Fruit fly (Drosophila melanogaster) whole organism, embryonic: ENCODE results near the gene Lrr47.

Experiments
- ATbp ChIP-seq: fragments of 200-800 bp; sonication (Bioruptor generic); optimal IDR thresholded peaks from 2 replicates; lab custom pipeline; 2017; ENCODE audit warnings: missing biosample characterization, mild to moderate bottlenecking, missing genetic modification characterization, missing genetic modification reagents
- B-H2 ChIP-seq: fragments of 200-800 bp; sonication (Bioruptor generic); optimal IDR thresholded peaks from 2 replicates; lab custom pipeline; 2018; ENCODE audit warnings: missing biosample characterization, mild to moderate bottlenecking, missing genetic modification characterization
- CG10147 ChIP-seq: fragments of 200-800 bp; sonication (Bioruptor generic); optimal IDR thresholded peaks from 2 replicates; lab custom pipeline; 2019; ENCODE audit warnings: missing biosample characterization, mild to moderate bottlenecking, missing genetic modification characterization, moderate library complexity
- CG10209 ChIP-seq: fragments of 200-800 bp; sonication (Bioruptor generic); optimal IDR thresholded peaks from 3 replicates; lab custom pipeline; 2017; ENCODE audit warnings: missing biosample characterization, mild to moderate bottlenecking, missing genetic modification characterization, missing genetic modification reagents
- CG10431 ChIP-seq: fragments of 200-800 bp; sonication (Bioruptor generic); optimal IDR thresholded peaks from 3 replicates; lab custom pipeline; 2018; ENCODE audit warnings: missing biosample characterization, mild to moderate bottlenecking, missing genetic modification characterization
- CG11696 ChIP-seq: fragments of 200-800 bp; sonication (Bioruptor generic); IDR thresholded peaks from 2 replicates; pipeline ENCODE4 v1.3.6; 2022; ENCODE audit warnings: missing biosample characterization, missing genetic modification characterization
- CG13624 ChIP-seq: fragments of 200-800 bp; sonication (Bioruptor generic); optimal IDR thresholded peaks from 2 replicates; lab custom pipeline; 2016; ENCODE audit warnings: missing biosample characterization, missing genetic modification characterization
- CG14441 ChIP-seq: fragments of 200-800 bp; sonication (Bioruptor generic); IDR thresholded peaks from 2 replicates; pipeline ENCODE4 v1.3.6; 2022; ENCODE audit warnings: missing biosample characterization, missing genetic modification characterization
- CG15073 ChIP-seq: fragments of 200-800 bp; sonication (Bioruptor generic); optimal IDR thresholded peaks from 2 replicates; lab custom pipeline; 2016; ENCODE audit warnings: missing biosample characterization, missing genetic modification characterization
- CG15601 ChIP-seq: fragments of 200-800 bp; sonication (Bioruptor generic); optimal IDR thresholded peaks from 3 replicates; lab custom pipeline; 2019; ENCODE audit warnings: missing biosample characterization, mild to moderate bottlenecking, missing genetic modification characterization, moderate library complexity
- CG16813 ChIP-seq: fragments of 200-800 bp; sonication (Bioruptor generic); IDR thresholded peaks from 3 replicates; pipeline ENCODE4 v1.3.6; 2022; ENCODE audit warnings: missing biosample characterization, missing genetic modification characterization; ENCODE audit not compliant: partially characterized antibody
- CG17568 ChIP-seq: fragments of 200-800 bp; sonication (Bioruptor generic); optimal IDR thresholded peaks from 2 replicates; lab custom pipeline; 2018; ENCODE audit warnings: missing biosample characterization, mild to moderate bottlenecking, missing genetic modification characterization, moderate library complexity
- CG2120 ChIP-seq: fragments of 200-800 bp; sonication (Bioruptor generic); optimal IDR thresholded peaks from 3 replicates; lab custom pipeline; 2016; ENCODE audit warnings: missing biosample characterization, missing genetic modification characterization
- CG30431 ChIP-seq: fragments of 200-800 bp; sonication (Bioruptor generic); optimal IDR thresholded peaks from 2 replicates; lab custom pipeline; 2017; ENCODE audit warnings: missing biosample characterization, missing genetic modification characterization
- CG34376 ChIP-seq: fragments of 200-800 bp; sonication (Bioruptor generic); optimal IDR thresholded peaks from 2 replicates; lab custom pipeline; 2018; ENCODE audit warnings: missing biosample characterization, mild to moderate bottlenecking, missing genetic modification characterization
- CG34422 ChIP-seq: fragments of 200-800 bp; sonication (Bioruptor generic); IDR thresholded peaks from 3 replicates; pipeline ENCODE4 v1.3.6; 2022; ENCODE audit warnings: missing biosample characterization, missing genetic modification characterization
- CG5245 ChIP-seq: fragments of 200-800 bp; sonication (Bioruptor generic); optimal IDR thresholded peaks from 3 replicates; lab custom pipeline; 2016; ENCODE audit warnings: missing biosample characterization, missing genetic modification characterization
- CG6854 ChIP-seq: fragments of 200-800 bp; sonication (Bioruptor generic); optimal IDR thresholded peaks from 3 replicates; lab custom pipeline; 2017; ENCODE audit warnings: missing biosample characterization, mild to moderate bottlenecking, missing genetic modification characterization
- CG7928 ChIP-seq: fragments of 200-800 bp; sonication (Bioruptor generic); optimal IDR thresholded peaks from 2 replicates; lab custom pipeline; 2017; ENCODE audit warnings: missing biosample characterization, mild to moderate bottlenecking, missing genetic modification characterization
- CG8765 ChIP-seq: fragments of 200-800 bp; sonication (Bioruptor generic); IDR thresholded peaks from 2 replicates; pipeline ENCODE4 v1.3.6; 2022; ENCODE audit warnings: missing biosample characterization, missing genetic modification characterization
- D19A ChIP-seq: fragments of 200-800 bp; optimal IDR thresholded peaks from 3 replicates; lab custom pipeline; 2019; ENCODE audit warnings: missing biosample characterization, mild to moderate bottlenecking, missing genetic modification characterization, moderate library complexity
- Dll ChIP-seq: fragments of 200-800 bp; sonication (Bioruptor generic); IDR thresholded peaks from 4 replicates; pipeline ENCODE4 v1.3.6; 2022; ENCODE audit warnings: missing biosample characterization, missing genetic modification characterization; ENCODE audit not compliant: partially characterized antibody
- GATAe ChIP-seq: fragments of 200-800 bp; sonication (Bioruptor generic); conservative IDR thresholded peaks from 2 replicates; pipeline ENCODE4 v1.3.6; 2022; ENCODE audit warnings: missing biosample characterization, missing genetic modification characterization
- HHEX ChIP-seq: fragments of 200-800 bp; sonication (Bioruptor generic); optimal IDR thresholded peaks from 3 replicates; lab custom pipeline; 2017; ENCODE audit warnings: missing biosample characterization, mild to moderate bottlenecking, missing genetic modification characterization, missing genetic modification reagents
- HLH3B ChIP-seq: fragments of 200-800 bp; sonication (Bioruptor generic); IDR thresholded peaks from 2 replicates; pipeline ENCODE4 v1.3.6; 2022; ENCODE audit warnings: missing biosample characterization, missing genetic modification characterization
- Hey ChIP-seq: fragments of 200-800 bp; sonication (Bioruptor generic); optimal IDR thresholded peaks from 3 replicates; lab custom pipeline; 2018; ENCODE audit warnings: missing biosample characterization, mild to moderate bottlenecking, missing genetic modification characterization
- HmgD ChIP-seq: fragments of 200-800 bp; sonication (Bioruptor generic); optimal IDR thresholded peaks from 3 replicates; lab custom pipeline; 2016; ENCODE audit warnings: missing biosample characterization, missing genetic modification characterization
- HmgZ ChIP-seq: fragments of 200-800 bp; sonication (Bioruptor generic); optimal IDR thresholded peaks from 2 replicates; lab custom pipeline; 2018; ENCODE audit warnings: missing biosample characterization, mild to moderate bottlenecking, missing genetic modification characterization
- Mes4 ChIP-seq: fragments of 200-800 bp; sonication (Bioruptor generic); optimal IDR thresholded peaks from 2 replicates; lab custom pipeline; 2016; ENCODE audit warnings: missing biosample characterization, missing genetic modification characterization
- Nf-YB ChIP-seq: fragments of 200-800 bp; sonication (Bioruptor generic); optimal IDR thresholded peaks from 3 replicates; lab custom pipeline; 2019; ENCODE audit warnings: missing biosample characterization, mild to moderate bottlenecking, missing genetic modification characterization, moderate library complexity
- Xrp1 ChIP-seq: fragments of 200-800 bp; sonication (Bioruptor generic); IDR thresholded peaks from 2 replicates; pipeline ENCODE4 v1.3.6; 2022; ENCODE audit warnings: missing biosample characterization, missing genetic modification characterization
- amos ChIP-seq: fragments of 200-800 bp; sonication (Bioruptor generic); IDR thresholded peaks from 2 replicates; pipeline ENCODE4 v1.3.6; 2022; ENCODE audit warnings: missing biosample characterization, missing genetic modification characterization; ENCODE audit not compliant: partially characterized antibody
- br ChIP-seq: fragments of >200 bp; optimal IDR thresholded peaks from 2 replicates; lab custom pipeline; 2017
- cad ChIP-seq: fragments of >200 bp; optimal IDR thresholded peaks from 2 replicates; lab custom pipeline; 2017; ENCODE audit warnings: missing biosample characterization, missing genetic modification characterization
- caup ChIP-seq: fragments of 200-800 bp; sonication (Bioruptor generic); optimal IDR thresholded peaks from 3 replicates; lab custom pipeline; 2017; ENCODE audit warnings: missing biosample characterization, mild to moderate bottlenecking, missing genetic modification characterization, moderate library complexity; ENCODE audit not compliant: severe bottlenecking
- chinmo ChIP-seq: fragments of 200-800 bp; sonication (Bioruptor generic); IDR thresholded peaks from 4 replicates; pipeline ENCODE4 v1.3.6; 2022; ENCODE audit warnings: missing biosample characterization, missing genetic modification characterization; ENCODE audit not compliant: partially characterized antibody
- corto ChIP-seq: fragments of 200-800 bp; sonication (Bioruptor generic); optimal IDR thresholded peaks from 2 replicates; lab custom pipeline; 2016; ENCODE audit warnings: missing biosample characterization, mild to moderate bottlenecking, missing genetic modification characterization, moderate library complexity
- croc ChIP-seq: fragments of 200-800 bp; sonication (Bioruptor generic); conservative IDR thresholded peaks from 3 replicates; pipeline ENCODE4 v1.3.6; 2022; ENCODE audit warnings: missing biosample characterization, missing genetic modification characterization
- da ChIP-seq: fragments of 200-800 bp; sonication (Bioruptor generic); optimal IDR thresholded peaks from 2 replicates; lab custom pipeline; 2016; ENCODE audit warnings: missing biosample characterization, missing genetic modification characterization
- gsb-n ChIP-seq: fragments of 200-800 bp; sonication (Bioruptor generic); optimal IDR thresholded peaks from 3 replicates; lab custom pipeline; 2018; ENCODE audit warnings: missing biosample characterization, mild to moderate bottlenecking, missing genetic modification characterization
- gt ChIP-seq: fragments of 200-800 bp; sonication (Bioruptor generic); IDR thresholded peaks from 2 replicates; pipeline ENCODE4 v1.3.6; 2022; ENCODE audit warnings: missing biosample characterization, missing genetic modification characterization
- h ChIP-seq: fragments of >200 bp; optimal IDR thresholded peaks from 2 replicates; lab custom pipeline; 2017
- klu ChIP-seq: fragments of 200-800 bp; sonication (Bioruptor generic); IDR thresholded peaks from 2 replicates; pipeline ENCODE4 v1.3.6; 2022; ENCODE audit warnings: missing biosample characterization, missing genetic modification characterization
- mld ChIP-seq: fragments of 200-800 bp; sonication (Bioruptor generic); IDR thresholded peaks from 3 replicates; pipeline ENCODE4 v1.3.6; 2022; ENCODE audit warnings: missing biosample characterization, missing genetic modification characterization; ENCODE audit not compliant: partially characterized antibody
- pho ChIP-seq: fragments of 200-800 bp; sonication (Bioruptor generic); optimal IDR thresholded peaks from 2 replicates; lab custom pipeline; 2016; ENCODE audit warnings: missing biosample characterization, missing genetic modification characterization
- sens-2 ChIP-seq: fragments of 200-800 bp; sonication (Bioruptor generic); IDR thresholded peaks from 2 replicates; pipeline ENCODE4 v1.3.6; 2022; ENCODE audit warnings: missing biosample characterization, missing genetic modification characterization
- shn ChIP-seq: fragments of 200-800 bp; sonication (Bioruptor generic); optimal IDR thresholded peaks from 3 replicates; lab custom pipeline; 2016; ENCODE audit warnings: missing biosample characterization, missing genetic modification characterization
- sima ChIP-seq: fragments of 200-800 bp; sonication (Bioruptor generic); optimal IDR thresholded peaks from 2 replicates; lab custom pipeline; 2016; ENCODE audit warnings: missing biosample characterization, missing genetic modification characterization
- ttk ChIP-seq: fragments of 200-800 bp; sonication (Bioruptor generic); IDR thresholded peaks from 2 replicates; pipeline ENCODE4 v2.1.2; 2022; ENCODE audit warnings: missing biosample characterization, missing genetic modification characterization
- zen ChIP-seq: fragments of 200-800 bp; sonication (Bioruptor generic); optimal IDR thresholded peaks from 3 replicates; lab custom pipeline; 2018; ENCODE audit warnings: missing biosample characterization, mild to moderate bottlenecking, missing genetic modification characterization, moderate library complexity
- zfh2 ChIP-seq: fragments of 200-800 bp; sonication (Bioruptor generic); optimal IDR thresholded peaks from 2 replicates; lab custom pipeline; 2016; ENCODE audit warnings: missing biosample characterization, missing genetic modification characterization

Gene Lrr47

DNA sequence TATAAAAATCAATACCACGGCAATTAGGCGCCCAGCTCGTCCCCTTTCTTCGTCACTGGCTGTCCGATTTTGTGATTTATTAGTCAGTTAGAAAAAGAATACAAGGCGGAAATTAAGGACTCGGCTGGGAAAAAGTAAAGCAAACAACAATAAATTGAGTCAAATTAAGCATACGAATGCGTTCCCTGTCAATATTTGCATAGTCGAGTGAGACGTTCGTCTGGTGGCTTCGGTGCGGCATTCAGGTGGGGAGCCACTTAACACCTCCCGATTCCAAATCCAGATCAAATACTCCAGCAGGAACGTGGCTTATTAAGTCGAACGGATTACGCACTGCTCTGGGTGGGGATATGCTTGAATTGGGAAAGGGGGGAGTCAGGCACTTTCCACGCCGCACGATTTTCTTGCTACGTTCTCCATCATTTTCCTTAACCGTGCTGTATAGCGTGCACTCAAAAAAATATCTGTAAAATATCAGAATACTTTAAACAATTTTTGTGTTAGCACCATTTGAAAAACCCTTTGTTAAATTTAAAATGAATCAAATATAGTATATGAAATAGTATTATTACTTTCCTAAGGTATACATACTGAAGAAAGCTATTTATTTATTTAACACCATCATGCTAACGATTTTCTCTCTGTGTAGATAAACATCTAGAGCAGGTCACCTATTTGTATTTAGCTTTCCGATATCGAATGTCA lies 26.1 kb downstream of the Lrr47 start (continued):
- TF ChIP-seq chinmo (GFP tag; lab: Robert Waterston, UW) (no peak), D19A (tag; lab: Kevin White, UChicago) (peak; percentile 44), ATbp (GFP tag; lab: Kevin White, UChicago) (peak; percentile 62), mld (no peak), gt (GFP tag; lab: Robert Waterston, UW) (no peak), Xrp1 (GFP tag; lab: Robert Waterston, UW) (peak; percentile 74), shn (GFP tag; lab: Kevin White, UChicago) (no peak), CG11696 (0 out of 2 replicates have a peak, but pooled peaks have one; percentile 9), amos (GFP tag; lab: Robert Waterston, UW) (no peak), sima (GFP tag; lab: Kevin White, UChicago) (no peak), CG17568 (GFP tag; lab: Kevin White, UChicago) (no peak), gsb-n (peak; percentile 73), zen (tag; lab: Kevin White, UChicago) (peak; percentile 19), CG16813 (no peak), Nf-YB (GFP tag; lab: Kevin White, UChicago) (peak; percentile 1), HHEX (GFP tag; lab: Kevin White, UChicago) (no peak), CG30431 (GFP tag; lab: Kevin White, UChicago) (no peak), klu (no peak), HLH3B (peak; percentile 37), B-H2 (GFP tag; lab: Kevin White, UChicago) (no peak), HmgZ (tag; lab: Kevin White, UChicago) (no peak), CG34376 (GFP tag; lab: Kevin White, UChicago) (no peak), zfh2 (GFP tag; lab: Kevin White, UChicago) (no peak), cad (GFP tag; lab: Kevin White, UChicago) (no peak), Mes4 (GFP tag; lab: Kevin White, UChicago) (no peak), CG7928 (GFP tag; lab: Kevin White, UChicago) (no peak), CG5245 (GFP tag; lab: Kevin White, UChicago) (no peak), CG10431 (GFP tag; lab: Kevin White, UChicago) (no peak), CG2120 (GFP tag; lab: Kevin White, UChicago) (no peak), CG10147 (GFP tag; lab: Kevin White, UChicago) (no peak), caup (no peak), CG14441 (GFP tag; lab: Robert Waterston, UW) (no peak), croc (GFP tag; lab: Robert Waterston, UW) (peak; percentile 57), GATAe (GFP tag; lab: Robert Waterston, UW) (no peak), sens-2 (GFP tag; lab: Robert Waterston, UW) (no peak), CG15073 (no peak), h (lab: Kevin White, UChicago) (no peak), CG6854 (GFP tag; lab: Kevin White, UChicago) (no peak), HmgD (no peak), CG10209 (GFP tag; lab: Kevin White, UChicago) (peak; percentile 24), Hey (tag; lab: Kevin White, UChicago) (no peak), ttk (peak; percentile 55), Dll (GFP tag; lab: Robert Waterston, UW) (no peak), pho (no peak), CG8765 (GFP tag; lab: Robert Waterston, UW) (no peak), CG13624 (no peak), CG15601 (peak; percentile 65), CG34422 (GFP tag; lab: Robert Waterston, UW) (no peak), corto (GFP tag; lab: Kevin White, UChicago) (no peak), br (lab: Kevin White, UChicago) (no peak), da (no peak)
